Worm (Caenorhabditis elegans) whole organism, L3 larva: ENCODE measurements around the gene mrps-2.

Source experiments
- aly-2 ChIP-seq: fragments of 150-350 bp; optimal IDR thresholded peaks from 2 replicates; lab custom pipeline; 2014; ENCODE audit warnings: missing biosample characterization, missing genetic modification characterization
- ceh-82 ChIP-seq: fragments of 150-350 bp; optimal IDR thresholded peaks from 2 replicates; lab custom pipeline; 2014; ENCODE audit warnings: missing biosample characterization, missing genetic modification characterization
- egl-27 ChIP-seq: sonication (generic microtip); optimal IDR thresholded peaks from 4 replicates; lab custom pipeline; 2017; ENCODE audit warnings: missing biosample characterization, missing genetic modification reagents, missing genetic modification characterization
- elt-3 ChIP-seq, 3 experiments: fragments of 150-350 bp in 1 of 3; sonication (generic microtip) in 2 of 3; optimal IDR thresholded peaks; 2 replicates in 2 of 3; 4 replicates in 1 of 3; lab custom pipeline; 2014 to 2017; ENCODE audit warnings: missing biosample characterization in 3 of 3, missing genetic modification characterization in 3 of 3
- lin-39 ChIP-seq: fragments of 150-350 bp; optimal IDR thresholded peaks from 2 replicates; lab custom pipeline; 2018; ENCODE audit warnings: missing biosample characterization, missing genetic modification reagents, missing genetic modification characterization
- nhr-11 ChIP-seq: fragments of 150-350 bp; optimal IDR thresholded peaks from 2 replicates; lab custom pipeline; 2014; ENCODE audit warnings: missing biosample characterization, missing genetic modification characterization
- nhr-12 ChIP-seq: fragments of 150-350 bp; optimal IDR thresholded peaks from 2 replicates; lab custom pipeline; 2014; ENCODE audit warnings: missing biosample characterization, missing genetic modification characterization
- nhr-28 ChIP-seq: fragments of 150-350 bp; optimal IDR thresholded peaks from 2 replicates; lab custom pipeline; 2014; ENCODE audit warnings: missing biosample characterization, missing genetic modification characterization
- nhr-76 ChIP-seq: fragments of 150-350 bp; sonication (generic microtip); optimal IDR thresholded peaks from 5 replicates; lab custom pipeline; 2014; ENCODE audit warnings: missing biosample characterization, missing genetic modification characterization
- nhr-77 ChIP-seq: fragments of 150-350 bp; optimal IDR thresholded peaks from 2 replicates; lab custom pipeline; 2014; ENCODE audit warnings: missing biosample characterization, missing genetic modification characterization
- unc-62 ChIP-seq: fragments of 150-350 bp; sonication (generic microtip); optimal IDR thresholded peaks from 4 replicates; lab custom pipeline; 2014; ENCODE audit warnings: missing biosample characterization, missing genetic modification reagents, missing genetic modification characterization
- zag-1 ChIP-seq: fragments of 150-350 bp; optimal IDR thresholded peaks from 2 replicates; lab custom pipeline; 2014; ENCODE audit warnings: missing biosample characterization, missing genetic modification characterization
- ztf-11 ChIP-seq: fragments of 150-350 bp; optimal IDR thresholded peaks from 2 replicates; lab custom pipeline; 2014; ENCODE audit warnings: missing biosample characterization, missing genetic modification characterization
- ztf-4 ChIP-seq: fragments of 150-350 bp; optimal IDR thresholded peaks from 2 replicates; lab custom pipeline; 2014; ENCODE audit warnings: missing biosample characterization, missing genetic modification characterization

DNA sequence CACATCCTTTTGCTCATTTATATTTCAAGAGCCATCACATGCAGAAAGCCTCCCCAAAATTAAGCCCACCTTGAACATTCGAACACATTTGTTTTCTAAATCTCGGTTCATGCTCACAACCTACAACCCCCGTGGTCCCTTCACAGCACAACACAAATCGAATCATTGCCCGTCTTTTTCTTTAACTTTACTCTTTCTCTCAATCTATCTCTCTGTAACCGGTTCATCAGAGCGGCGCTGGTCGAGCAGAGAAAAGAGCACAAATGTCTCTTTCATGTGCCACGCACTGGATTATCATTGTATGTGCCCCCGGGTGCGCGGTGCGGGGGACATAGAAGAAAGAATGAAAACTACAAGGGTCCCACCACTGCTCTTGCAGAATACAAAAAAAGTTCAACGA, 30.2 kb upstream of the mrps-2 start:
- no peak for TF ChIP-seq aly-2 (tag; lab: Kevin White, UChicago)
- TF ChIP-seq ztf-11 (tag; lab: Kevin White, UChicago), result no peak
- TF ChIP-seq nhr-12 (tag; lab: Kevin White, UChicago), result no peak
- no peak for TF ChIP-seq unc-62 (GFP tag; lab: Kevin White, UChicago)
- no peak for TF ChIP-seq egl-27 (tag; lab: Kevin White, UChicago)
- TF ChIP-seq nhr-76, result no peak
- TF ChIP-seq lin-39 (tag; lab: Kevin White, UChicago), result no peak
- TF ChIP-seq nhr-28 (tag; lab: Kevin White, UChicago), result no peak
- TF ChIP-seq zag-1 (tag; lab: Kevin White, UChicago), result no peak
- no peak for TF ChIP-seq ztf-4 (tag; lab: Kevin White, UChicago)
- no peak for TF ChIP-seq ceh-82
- TF ChIP-seq elt-3 (tag; optimal IDR thresholded peaks at IDR 0.05; lab: Kevin White, UChicago), result no peak
- no peak for TF ChIP-seq nhr-77 (tag; lab: Kevin White, UChicago)
- TF ChIP-seq nhr-11 (tag; lab: Kevin White, UChicago), result no peak
